Worm (Caenorhabditis elegans) whole organism, early embryonic: ENCODE data around the gene snx-6.

Experiments
- F13C5.2 ChIP-seq: sonication (generic microtip); optimal IDR thresholded peaks from 2 replicates; lab custom pipeline; 2017; ENCODE audit warnings: mild to moderate bottlenecking, missing genetic modification characterization, inconsistent platforms, missing compliant biosample characterization
- aly-1 ChIP-seq: sonication (generic microtip); optimal IDR thresholded peaks from 2 replicates; lab custom pipeline; 2016; ENCODE audit warnings: missing genetic modification characterization, missing compliant biosample characterization
- ama-1 ChIP-seq: fragments of 150-350 bp; optimal IDR thresholded peaks from 2 replicates; lab custom pipeline; 2014
- ets-7 ChIP-seq: sonication (generic microtip); optimal IDR thresholded peaks from 2 replicates; lab custom pipeline; 2016; ENCODE audit warnings: missing genotype, missing genetic modification characterization, missing compliant biosample characterization
- hmbx-1 ChIP-seq: sonication (generic microtip); optimal IDR thresholded peaks from 2 replicates; lab custom pipeline; 2016; ENCODE audit warnings: mild to moderate bottlenecking, missing genetic modification characterization, missing compliant biosample characterization
- hnd-1 ChIP-seq: sonication (generic microtip); optimal IDR thresholded peaks from 2 replicates; lab custom pipeline; 2016; ENCODE audit warnings: missing genetic modification characterization, missing compliant biosample characterization
- scrt-1 ChIP-seq: fragments of 200-800 bp; sonication (Bioruptor generic); IDR thresholded peaks from 2 replicates; pipeline ENCODE4 v1.3.6; 2022; ENCODE audit warnings: missing genetic modification characterization, missing compliant biosample characterization
- tra-4 ChIP-seq: sonication (generic microtip); optimal IDR thresholded peaks from 2 replicates; lab custom pipeline; 2017; ENCODE audit warnings: missing genetic modification characterization, missing compliant biosample characterization

- TF ChIP-seq ets-7 (tag; lab: Kevin White, UChicago) = no peak
- no peak for TF ChIP-seq tra-4 (tag; lab: Kevin White, UChicago)
- no peak for TF ChIP-seq hnd-1 (tag; lab: Kevin White, UChicago)
- no peak for TF ChIP-seq ama-1
- TF ChIP-seq aly-1 (tag; lab: Kevin White, UChicago) = no peak
- no peak for TF ChIP-seq F13C5.2 (tag; lab: Kevin White, UChicago)
- no peak for TF ChIP-seq scrt-1 (GFP tag; lab: Robert Waterston, UW)
- TF ChIP-seq hmbx-1 (tag; lab: Kevin White, UChicago) = no peak
Observed at ce11 chrV:18003876-18004275, 24.0 kb upstream of the snx-6 start.
